Worm (Caenorhabditis elegans) whole organism, mixed stage, embryonic: ENCODE data around the gene hda-11.

Experiments used
- bed-3 ChIP-seq: fragments of 200-800 bp; sonication (Bioruptor generic); optimal IDR thresholded peaks from 3 replicates; lab custom pipeline; 2018; ENCODE audit warnings: mild to moderate bottlenecking, missing genetic modification characterization, moderate library complexity, missing compliant biosample characterization
- ceh-43 ChIP-seq: fragments of 200-800 bp; sonication (Bioruptor generic); optimal IDR thresholded peaks from 2 replicates; lab custom pipeline; 2018; ENCODE audit warnings: mild to moderate bottlenecking, missing genetic modification characterization, moderate library complexity, missing compliant biosample characterization
- elt-1 ChIP-seq: sonication (generic microtip); optimal IDR thresholded peaks from 2 replicates; lab custom pipeline; 2017; ENCODE audit warnings: missing genetic modification characterization, mild to moderate bottlenecking, missing compliant biosample characterization, antibody characterized with exemption, moderate library complexity, borderline replicate concordance; ENCODE audit not compliant: insufficient read depth
- elt-3 ChIP-seq: fragments of 150-350 bp; optimal IDR thresholded peaks from 2 replicates; lab custom pipeline; 2014; ENCODE audit warnings: missing biosample characterization, missing genetic modification characterization
- hlh-1 ChIP-seq: fragments of 150-350 bp; optimal IDR thresholded peaks from 2 replicates; lab custom pipeline; 2014; ENCODE audit warnings: missing biosample characterization, missing genetic modification reagents, missing genetic modification characterization
- mep-1 ChIP-seq: fragments of 150-350 bp; optimal IDR thresholded peaks from 2 replicates; lab custom pipeline; 2017; ENCODE audit warnings: missing biosample characterization, missing genetic modification reagents, missing genetic modification characterization, inconsistent platforms
- nhr-237 ChIP-seq: fragments of 150-350 bp; optimal IDR thresholded peaks from 2 replicates; lab custom pipeline; 2014; ENCODE audit warnings: missing biosample characterization, missing genetic modification characterization
- pha-4 ChIP-seq: fragments of 150-350 bp; optimal IDR thresholded peaks from 2 replicates; lab custom pipeline; 2018; ENCODE audit warnings: missing biosample characterization, missing genetic modification reagents, missing genetic modification characterization
- snpc-4 ChIP-seq: fragments of 150-350 bp; optimal IDR thresholded peaks from 2 replicates; lab custom pipeline; 2014; ENCODE audit warnings: missing biosample characterization, missing genetic modification characterization
- unc-39 ChIP-seq: fragments of 150-350 bp; optimal IDR thresholded peaks from 2 replicates; lab custom pipeline; 2014; ENCODE audit warnings: missing biosample characterization, missing genetic modification characterization
- zip-8 ChIP-seq: fragments of 150-350 bp; optimal IDR thresholded peaks from 2 replicates; lab custom pipeline; 2014; ENCODE audit warnings: missing biosample characterization, missing genetic modification characterization

DNA sequence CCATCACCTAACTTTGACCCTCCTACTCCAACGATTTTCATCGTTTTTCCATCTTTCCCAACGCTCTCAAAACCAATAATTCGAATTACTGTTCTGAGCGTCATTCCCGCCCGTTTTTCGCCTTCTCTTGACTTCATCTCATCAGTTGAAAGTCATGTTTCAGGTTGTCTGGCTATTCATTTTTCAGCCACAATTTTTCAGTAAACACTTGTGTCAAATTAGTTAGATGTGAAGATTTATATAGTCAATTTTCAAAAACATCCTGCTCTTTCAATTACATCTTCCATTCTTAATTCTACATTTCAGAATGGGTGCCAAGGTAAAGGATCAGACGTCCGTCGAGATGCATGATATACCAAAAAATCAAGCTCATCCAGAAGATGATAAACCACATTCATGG is 46.6 kb downstream of the hda-11 start, which contains the start of gene del-6:
- no peak for TF ChIP-seq pha-4 (tag; lab: Kevin White, UChicago)
- TF ChIP-seq elt-1 (tag; lab: Kevin White, UChicago): no peak
- TF ChIP-seq unc-39 (tag; lab: Kevin White, UChicago): no peak
- no peak for TF ChIP-seq elt-3 (tag; lab: Kevin White, UChicago)
- no peak for TF ChIP-seq ceh-43 (GFP tag; lab: Kevin White, UChicago)
- TF ChIP-seq zip-8 (tag; lab: Kevin White, UChicago): no peak
- TF ChIP-seq hlh-1: no peak
- no peak for TF ChIP-seq mep-1 (tag; lab: Kevin White, UChicago)
- TF ChIP-seq bed-3 (GFP tag; lab: Kevin White, UChicago): no peak
- TF ChIP-seq nhr-237 (tag; lab: Kevin White, UChicago): no peak
- no peak for TF ChIP-seq snpc-4 (tag; lab: Kevin White, UChicago)
